Fruit fly (Drosophila melanogaster) whole organism, adult: Measurements from ENCODE around the gene CG15385.

Source experiments
- CG1620 ChIP-seq: fragments of 200-800 bp; sonication (Bioruptor generic); optimal IDR thresholded peaks from 2 replicates; lab custom pipeline; 2016; ENCODE audit warnings: missing biosample characterization, missing genetic modification characterization
- CG5204 ChIP-seq: fragments of 200-800 bp; sonication (Bioruptor generic); optimal IDR thresholded peaks from 2 replicates; lab custom pipeline; 2016; ENCODE audit warnings: missing biosample characterization, missing genetic modification characterization
- Clk ChIP-seq: fragments of 200-800 bp; sonication (Bioruptor generic); optimal IDR thresholded peaks from 2 replicates; lab custom pipeline; 2017; ENCODE audit warnings: missing biosample characterization, missing genetic modification characterization
- Hr96 ChIP-seq: fragments of 200-800 bp; sonication (Bioruptor generic); optimal IDR thresholded peaks from 2 replicates; lab custom pipeline; 2016; ENCODE audit warnings: missing biosample characterization, missing genetic modification characterization
- bab1 ChIP-seq: fragments of 200-800 bp; sonication (Bioruptor generic); optimal IDR thresholded peaks from 3 replicates; lab custom pipeline; 2019; ENCODE audit warnings: missing biosample characterization, mild to moderate bottlenecking, missing genetic modification characterization, moderate library complexity
- tj ChIP-seq: fragments of 200-800 bp; sonication (Bioruptor generic); optimal IDR thresholded peaks from 3 replicates; lab custom pipeline; 2017; ENCODE audit warnings: missing biosample characterization, mild to moderate bottlenecking, missing genetic modification characterization, moderate library complexity

DNA sequence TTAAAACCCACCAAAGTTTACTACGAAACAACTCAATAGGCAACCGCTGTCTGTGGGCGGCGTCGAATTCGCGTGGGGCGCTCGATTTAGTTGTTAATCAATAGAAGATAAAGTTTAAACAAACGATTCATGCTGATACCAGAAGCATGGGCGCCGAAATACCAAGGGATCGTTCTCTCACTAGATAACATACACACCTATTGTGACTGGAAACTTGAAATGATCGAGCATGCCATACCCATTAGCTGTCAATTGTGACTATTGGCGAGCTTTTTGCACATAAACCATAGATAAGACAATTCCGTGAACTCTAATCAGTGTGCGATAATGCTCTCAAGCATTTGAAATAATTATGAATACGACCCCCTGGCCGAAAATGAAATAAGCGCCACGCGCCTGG lies 33.0 kb downstream of the CG15385 start:
- TF ChIP-seq tj (GFP tag; lab: Kevin White, UChicago) (no peak), Clk (GFP tag; lab: Kevin White, UChicago) (no peak), CG5204 (no peak), bab1 (GFP tag; lab: Kevin White, UChicago) (no peak), CG1620 (GFP tag; lab: Kevin White, UChicago) (no peak), Hr96 (GFP tag; lab: Kevin White, UChicago) (no peak)
